Worm (Caenorhabditis elegans): ENCODE results near the gene best-4.

DNA sequence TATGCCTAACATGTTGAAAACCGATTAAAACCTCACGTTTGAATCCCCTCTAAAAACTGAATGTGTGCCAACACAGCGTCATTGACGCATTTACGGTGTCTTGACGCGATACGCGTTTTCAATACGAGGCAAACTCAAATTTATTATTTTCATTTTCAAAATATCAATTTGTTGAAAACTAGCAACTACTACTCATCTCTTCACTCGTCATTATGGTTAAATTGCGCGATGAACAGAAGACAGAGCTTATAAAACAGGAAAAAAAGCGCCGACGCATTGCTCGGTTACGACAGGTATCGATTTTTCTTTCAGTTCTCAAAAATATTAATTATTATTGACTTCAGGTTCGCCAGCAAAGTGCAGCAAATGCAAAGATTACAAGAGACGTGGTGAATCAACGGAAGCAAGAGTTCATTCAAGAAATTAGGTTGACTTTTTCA lies 12.9 kb upstream of the best-4 start, which contains the start of gene enee-1:
- TF ChIP-seq W03F9.2 (tag; optimal IDR thresholded peaks at IDR 0.05) (peak; percentile 73), him-1 (tag; optimal IDR thresholded peaks at IDR 0.05) (no peak), dao-5 (tag; optimal IDR thresholded peaks at IDR 0.05) (no peak)
